Fruit fly (Drosophila melanogaster) whole organism, adult: ENCODE results near the gene PDCD-5.

Experiments used
- CG11617 ChIP-seq: fragments of 200-800 bp; sonication (Bioruptor generic); optimal IDR thresholded peaks from 2 replicates; lab custom pipeline; 2017; ENCODE audit warnings: mild to moderate bottlenecking, missing biosample characterization, missing genetic modification reagents, missing genetic modification characterization
- CG12768 ChIP-seq: fragments of 200-800 bp; sonication (Bioruptor generic); optimal IDR thresholded peaks from 2 replicates; lab custom pipeline; 2017; ENCODE audit warnings: missing biosample characterization, missing genetic modification characterization, mild to moderate bottlenecking, moderate library complexity, missing genetic modification reagents
- CG14711 ChIP-seq: fragments of 200-800 bp; sonication (Bioruptor generic); optimal IDR thresholded peaks from 2 replicates; lab custom pipeline; 2018; ENCODE audit warnings: missing biosample characterization, mild to moderate bottlenecking, missing genetic modification characterization, moderate library complexity
- CG1620 ChIP-seq: fragments of 200-800 bp; sonication (Bioruptor generic); optimal IDR thresholded peaks from 2 replicates; lab custom pipeline; 2016; ENCODE audit warnings: missing biosample characterization, missing genetic modification characterization
- CG33017 ChIP-seq: fragments of 200-800 bp; sonication (Bioruptor generic); optimal IDR thresholded peaks from 2 replicates; lab custom pipeline; 2018; ENCODE audit warnings: missing biosample characterization, mild to moderate bottlenecking, missing genetic modification characterization, moderate library complexity
- CG5204 ChIP-seq: fragments of 200-800 bp; sonication (Bioruptor generic); optimal IDR thresholded peaks from 2 replicates; lab custom pipeline; 2016; ENCODE audit warnings: missing biosample characterization, missing genetic modification characterization
- CG7045 ChIP-seq: fragments of 200-800 bp; sonication (Bioruptor generic); optimal IDR thresholded peaks from 2 replicates; lab custom pipeline; 2017; ENCODE audit warnings: missing biosample characterization, mild to moderate bottlenecking, missing genetic modification characterization
- CG7101 ChIP-seq: fragments of 200-800 bp; sonication (Bioruptor generic); optimal IDR thresholded peaks from 2 replicates; lab custom pipeline; 2018; ENCODE audit warnings: missing biosample characterization, mild to moderate bottlenecking, missing genetic modification characterization, moderate library complexity
- Clk ChIP-seq: fragments of 200-800 bp; sonication (Bioruptor generic); optimal IDR thresholded peaks from 2 replicates; lab custom pipeline; 2017; ENCODE audit warnings: missing biosample characterization, missing genetic modification characterization
- Crg-1 ChIP-seq: fragments of 200-800 bp; sonication (Bioruptor generic); optimal IDR thresholded peaks from 2 replicates; lab custom pipeline; 2016; ENCODE audit warnings: missing biosample characterization, missing genetic modification characterization
- Hr96 ChIP-seq: fragments of 200-800 bp; sonication (Bioruptor generic); optimal IDR thresholded peaks from 2 replicates; lab custom pipeline; 2016; ENCODE audit warnings: missing biosample characterization, missing genetic modification characterization
- Mnt ChIP-seq: fragments of 200-800 bp; sonication (Bioruptor generic); optimal IDR thresholded peaks from 2 replicates; lab custom pipeline; 2016; ENCODE audit warnings: missing biosample characterization, mild to moderate bottlenecking, missing genetic modification characterization
- bab1 ChIP-seq: fragments of 200-800 bp; sonication (Bioruptor generic); optimal IDR thresholded peaks from 3 replicates; lab custom pipeline; 2019; ENCODE audit warnings: missing biosample characterization, mild to moderate bottlenecking, missing genetic modification characterization, moderate library complexity
- cic ChIP-seq: fragments of 200-800 bp; sonication (Bioruptor generic); optimal IDR thresholded peaks from 2 replicates; lab custom pipeline; 2017; ENCODE audit warnings: missing biosample characterization, mild to moderate bottlenecking, missing genetic modification characterization, moderate library complexity
- cnc ChIP-seq, 2 experiments: fragments of >200 bp; optimal IDR thresholded peaks; 2 replicates each; lab custom pipeline; 2017
- kay ChIP-seq: fragments of 200-800 bp; sonication (Bioruptor generic); peaks from one replicate; lab custom pipeline; 2016; ENCODE audit warnings: missing biosample characterization, missing genetic modification characterization, borderline replicate concordance
- ovo ChIP-seq: fragments of 200-800 bp; sonication (Bioruptor generic); optimal IDR thresholded peaks from 2 replicates; lab custom pipeline; 2016; ENCODE audit warnings: missing biosample characterization, missing genetic modification characterization
- pad ChIP-seq: fragments of 200-800 bp; sonication (Bioruptor generic); optimal IDR thresholded peaks from 3 replicates; lab custom pipeline; 2017; ENCODE audit warnings: missing biosample characterization, missing genetic modification characterization, mild to moderate bottlenecking, moderate library complexity, missing genetic modification reagents
- tj ChIP-seq: fragments of 200-800 bp; sonication (Bioruptor generic); optimal IDR thresholded peaks from 3 replicates; lab custom pipeline; 2017; ENCODE audit warnings: missing biosample characterization, mild to moderate bottlenecking, missing genetic modification characterization, moderate library complexity
- toe ChIP-seq: fragments of 200-800 bp; sonication (Bioruptor generic); optimal IDR thresholded peaks from 2 replicates; lab custom pipeline; 2016; ENCODE audit warnings: missing biosample characterization, missing genetic modification characterization

The PDCD-5 gene

dm6 chr3L:16261505-16261904, 29.7 kb upstream of the PDCD-5 start, which contains the start of gene CG34247:
Gene CG34247, minus strand, starts transcription at chr3L:16261605.
- no peak for TF ChIP-seq cnc (optimal IDR thresholded peaks at IDR 0.05; lab: Kevin White, UChicago)
- no peak for TF ChIP-seq toe (GFP tag; lab: Kevin White, UChicago)
- no peak for TF ChIP-seq bab1 (GFP tag; lab: Kevin White, UChicago)
- no peak for TF ChIP-seq kay (GFP tag; lab: Kevin White, UChicago)
- TF ChIP-seq cic (GFP tag; lab: Kevin White, UChicago) = no peak

- no peak for TF ChIP-seq toe (GFP tag; lab: Kevin White, UChicago)
- no peak for TF ChIP-seq ovo (GFP tag; lab: Kevin White, UChicago)
- TF ChIP-seq CG1620 = no peak
These were observed 27.7 kb upstream of the PDCD-5 start, which contains the start of gene CG13053 for dm6 chr3L:16259552-16259951. Gene CG13053, minus strand, starts transcription at chr3L:16259722.

dm6 chr3L:16257118-16257627, 25.3 kb upstream of the PDCD-5 start, which contains the start of gene CG13054:
Gene CG13054, minus strand, starts transcription at chr3L:16257191.
- no peak for TF ChIP-seq cnc (optimal IDR thresholded peaks at IDR 0.05; lab: Kevin White, UChicago)
- TF ChIP-seq ovo (GFP tag; lab: Kevin White, UChicago) = no peak

- TF ChIP-seq Mnt (GFP tag; lab: Kevin White, UChicago) (no peak), toe (GFP tag; lab: Kevin White, UChicago) (no peak), CG11617 (GFP tag; lab: Kevin White, UChicago) (no peak), cnc (optimal IDR thresholded peaks at IDR 0.05; lab: Kevin White, UChicago) (no peak), ovo (GFP tag; lab: Kevin White, UChicago) (no peak), CG14711 (no peak), CG12768 (GFP tag; lab: Kevin White, UChicago) (no peak), CG5204 (GFP tag; lab: Kevin White, UChicago) (no peak), CG7045 (GFP tag; lab: Kevin White, UChicago) (no peak), kay (GFP tag; lab: Kevin White, UChicago) (no peak), CG1620 (no peak), Crg-1 (GFP tag; lab: Kevin White, UChicago) (no peak), Clk (GFP tag; lab: Kevin White, UChicago) (no peak), tj (GFP tag; lab: Kevin White, UChicago) (no peak), cic (GFP tag; lab: Kevin White, UChicago) (no peak), CG7101 (tag; lab: Kevin White, UChicago) (no peak), Hr96 (no peak), pad (GFP tag; lab: Kevin White, UChicago) (no peak), bab1 (GFP tag; lab: Kevin White, UChicago) (no peak), CG33017 (no peak)
These were observed 20.4 kb upstream of the PDCD-5 start, which contains the start of gene CG13055 for dm6 chr3L:16252255-16252654. Gene CG13055, minus strand, starts transcription at chr3L:16252355.

dm6 chr3L:16241296-16241695, 9.5 kb upstream of the PDCD-5 start:
- no peak for TF ChIP-seq Hr96
- TF ChIP-seq ovo (GFP tag; lab: Kevin White, UChicago) = no peak
- no peak for TF ChIP-seq CG1620

- TF ChIP-seq CG14711 (peak; percentile 23), CG33017 (peak; percentile 28), Hr96 (no peak), pad (GFP tag; lab: Kevin White, UChicago) (no peak), CG7101 (tag; lab: Kevin White, UChicago) (peak; percentile 48), Crg-1 (GFP tag; lab: Kevin White, UChicago) (no peak), kay (GFP tag; lab: Kevin White, UChicago) (peak; percentile 89), CG1620 (no peak), cnc (optimal IDR thresholded peaks at IDR 0.05; lab: Kevin White, UChicago) (peak in 1 of 2 experiments; percentile 53), cic (GFP tag; lab: Kevin White, UChicago) (peak; percentile 65), toe (GFP tag; lab: Kevin White, UChicago) (peak; percentile 21), CG5204 (GFP tag; lab: Kevin White, UChicago) (no peak), ovo (GFP tag; lab: Kevin White, UChicago) (peak; percentile 34), CG11617 (GFP tag; lab: Kevin White, UChicago) (peak; percentile 61), tj (GFP tag; lab: Kevin White, UChicago) (peak; percentile 79), Mnt (GFP tag; lab: Kevin White, UChicago) (peak; percentile 43), CG12768 (GFP tag; lab: Kevin White, UChicago) (peak; percentile 70), bab1 (GFP tag; lab: Kevin White, UChicago) (no peak), CG7045 (GFP tag; lab: Kevin White, UChicago) (peak; percentile 16), Clk (GFP tag; lab: Kevin White, UChicago) (no peak)
These were observed 2.1 kb upstream of the PDCD-5 start for dm6 chr3L:16233850-16234494.

dm6 chr3L:16232924-16233323, 1.1 kb upstream of the PDCD-5 start, which contains the start of gene Hsc20:
Gene Hsc20, plus strand, starts transcription at chr3L:16233127.
- no peak for TF ChIP-seq tj (GFP tag; lab: Kevin White, UChicago)
- TF ChIP-seq bab1 (GFP tag; lab: Kevin White, UChicago) = peak; percentile 10
- TF ChIP-seq kay (GFP tag; lab: Kevin White, UChicago) = peak; percentile 9
